Worm (Caenorhabditis elegans) whole organism, young adult: ENCODE data around the gene K11H3.8.

ENCODE experiments used
- B0019.2 ChIP-seq: fragments of 200-800 bp; sonication (Bioruptor generic); conservative IDR thresholded peaks from 2 replicates; pipeline ENCODE4 v1.3.6; 2022; ENCODE audit warnings: missing genetic modification reagents, missing genetic modification characterization, missing compliant biosample characterization
- F10E7.11 ChIP-seq: sonication (generic microtip); optimal IDR thresholded peaks from 2 replicates; lab custom pipeline; 2017; ENCODE audit warnings: mild to moderate bottlenecking, missing genetic modification characterization, moderate library complexity, missing compliant biosample characterization
- F22D6.2 ChIP-seq: sonication (generic microtip); optimal IDR thresholded peaks from 2 replicates; lab custom pipeline; 2016; ENCODE audit warnings: mild to moderate bottlenecking, missing genetic modification characterization, missing compliant biosample characterization
- F33H1.4 ChIP-seq: fragments of 200-800 bp; sonication (Bioruptor generic); IDR thresholded peaks from 2 replicates; pipeline ENCODE4 v1.3.6; 2022; ENCODE audit warnings: missing genetic modification reagents, missing genetic modification characterization, missing compliant biosample characterization
- F37B4.10 ChIP-seq: fragments of 200-800 bp; sonication (Bioruptor generic); IDR thresholded peaks from 2 replicates; pipeline ENCODE4 v1.3.6; 2022; ENCODE audit warnings: missing genetic modification characterization, missing compliant biosample characterization
- F39B2.1 ChIP-seq: fragments of 200-800 bp; sonication (Bioruptor generic); IDR thresholded peaks from 2 replicates; pipeline ENCODE4 v1.3.6; 2022; ENCODE audit warnings: missing genetic modification reagents, missing genetic modification characterization, missing compliant biosample characterization
- F52B5.7 ChIP-seq: sonication (generic microtip); optimal IDR thresholded peaks from 2 replicates; lab custom pipeline; 2016; ENCODE audit warnings: mild to moderate bottlenecking, missing genetic modification characterization, missing compliant biosample characterization
- Y53G8AR.9 ChIP-seq: fragments of 200-800 bp; sonication (Bioruptor generic); conservative IDR thresholded peaks from 2 replicates; pipeline ENCODE4 v1.3.6; 2022; ENCODE audit warnings: missing genetic modification reagents, missing genetic modification characterization, missing compliant biosample characterization
- Y56A3A.18 ChIP-seq: fragments of 200-800 bp; sonication (Bioruptor generic); IDR thresholded peaks from 2 replicates; pipeline ENCODE4 v1.3.6; 2022; ENCODE audit warnings: missing genetic modification reagents, missing genetic modification characterization, missing compliant biosample characterization
- Y67H2A.10 ChIP-seq: fragments of 200-800 bp; sonication (Bioruptor generic); conservative IDR thresholded peaks from 2 replicates; pipeline ENCODE4 v1.3.6; 2022; ENCODE audit warnings: missing genetic modification reagents, missing genetic modification characterization, missing compliant biosample characterization
- ama-1 ChIP-seq, 3 experiments: fragments of 150-350 bp in 1 of 3; sonication (generic microtip) in 2 of 3; optimal IDR thresholded peaks; 2 replicates each; lab custom pipeline; 2014 to 2018; ENCODE audit warnings: missing biosample characterization in 2 of 3, missing genetic modification characterization in 2 of 3, missing genetic modification reagents in 2 of 3
- aptf-2 ChIP-seq: fragments of 200-800 bp; sonication (Bioruptor generic); conservative IDR thresholded peaks from 2 replicates; pipeline ENCODE4 v1.3.6; 2022; ENCODE audit warnings: missing genetic modification reagents, missing genetic modification characterization, missing compliant biosample characterization
- attf-6 ChIP-seq: fragments of 200-800 bp; sonication (Bioruptor generic); IDR thresholded peaks from 2 replicates; pipeline ENCODE4 v1.3.6; 2022; ENCODE audit warnings: missing genetic modification reagents, missing genetic modification characterization, missing compliant biosample characterization
- bed-2 ChIP-seq: fragments of 200-800 bp; sonication (Bioruptor generic); IDR thresholded peaks from 2 replicates; pipeline ENCODE4 v1.3.6; 2022; ENCODE audit warnings: missing genetic modification reagents, missing genetic modification characterization, missing compliant biosample characterization
- cebp-1 ChIP-seq, 2 experiments: fragments of 200-800 bp in 1 of 2; sonication (Bioruptor generic) in 1 of 2; sonication (generic microtip) in 1 of 2; IDR thresholded peaks in 1 of 2; optimal IDR thresholded peaks in 1 of 2; 2 replicates each; pipeline versions ENCODE4 v1.3.6 to Lab custom; 2017 to 2022; ENCODE audit warnings: missing compliant biosample characterization in 2 of 2, missing genetic modification characterization in 2 of 2, mild to moderate bottlenecking in 1 of 2, missing genetic modification reagents in 1 of 2, moderate library complexity in 1 of 2
- cebp-2 ChIP-seq: fragments of 200-800 bp; sonication (Bioruptor generic); IDR thresholded peaks from 2 replicates; pipeline ENCODE4 v1.3.6; 2022; ENCODE audit warnings: missing genetic modification characterization, missing compliant biosample characterization
- ceh-100 ChIP-seq: fragments of 200-800 bp; sonication (Bioruptor generic); IDR thresholded peaks from 2 replicates; pipeline ENCODE4 v1.3.6; 2022; ENCODE audit warnings: missing genetic modification reagents, missing genetic modification characterization, missing compliant biosample characterization
- ceh-40 ChIP-seq: fragments of 200-800 bp; sonication (Bioruptor generic); IDR thresholded peaks from 2 replicates; pipeline ENCODE4 v1.3.6; 2022; ENCODE audit warnings: missing genetic modification characterization, missing compliant biosample characterization
- ceh-58 ChIP-seq: fragments of 200-800 bp; sonication (Bioruptor generic); IDR thresholded peaks from 2 replicates; pipeline ENCODE4 v1.3.6; 2022; ENCODE audit warnings: missing genetic modification characterization, missing compliant biosample characterization
- ceh-79 ChIP-seq: sonication (generic microtip); optimal IDR thresholded peaks from 2 replicates; lab custom pipeline; 2017; ENCODE audit warnings: mild to moderate bottlenecking, missing genetic modification characterization, missing compliant biosample characterization
- chd-7 ChIP-seq: sonication (generic microtip); optimal IDR thresholded peaks from 2 replicates; lab custom pipeline; 2016; ENCODE audit warnings: mild to moderate bottlenecking, missing genetic modification characterization, moderate library complexity, missing compliant biosample characterization
- egl-18 ChIP-seq: fragments of 200-800 bp; sonication (Bioruptor generic); IDR thresholded peaks from 2 replicates; pipeline ENCODE4 v1.3.6; 2022; ENCODE audit warnings: missing genetic modification reagents, missing genetic modification characterization, missing compliant biosample characterization
- hlh-26 ChIP-seq: fragments of 200-800 bp; sonication (Bioruptor generic); conservative IDR thresholded peaks from 2 replicates; pipeline ENCODE4 v1.3.6; 2022; ENCODE audit warnings: missing genetic modification reagents, missing genetic modification characterization, missing compliant biosample characterization
- hrde-1 ChIP-seq: sonication (generic microtip); optimal IDR thresholded peaks from 2 replicates; lab custom pipeline; 2016; ENCODE audit warnings: missing genetic modification characterization, mild to moderate bottlenecking, missing compliant biosample characterization, moderate library complexity, missing genotype, missing genetic modification reagents, borderline replicate concordance
- hsf-1 ChIP-seq: fragments of 200-800 bp; sonication (Bioruptor generic); IDR thresholded peaks from 2 replicates; pipeline ENCODE4 v1.3.6; 2022; ENCODE audit warnings: missing genetic modification reagents, missing genetic modification characterization, missing compliant biosample characterization
- lag-1 ChIP-seq: fragments of 200-800 bp; sonication (Bioruptor generic); IDR thresholded peaks from 2 replicates; pipeline ENCODE4 v1.3.6; 2022; ENCODE audit warnings: missing genetic modification reagents, missing genetic modification characterization, missing compliant biosample characterization
- let-526 ChIP-seq: fragments of 200-800 bp; sonication (Bioruptor generic); IDR thresholded peaks from 2 replicates; pipeline ENCODE4 v1.3.6; 2022; ENCODE audit warnings: missing genetic modification reagents, missing genetic modification characterization, missing compliant biosample characterization
- lir-1 ChIP-seq: fragments of 200-800 bp; sonication (Bioruptor generic); conservative IDR thresholded peaks from 2 replicates; pipeline ENCODE4 v1.3.6; 2022; ENCODE audit warnings: missing genetic modification reagents, missing genetic modification characterization, missing compliant biosample characterization
- madf-10 ChIP-seq: sonication (generic microtip); optimal IDR thresholded peaks from 2 replicates; lab custom pipeline; 2016; ENCODE audit warnings: mild to moderate bottlenecking, missing genetic modification characterization, missing compliant biosample characterization
- mel-28 ChIP-seq: sonication (generic microtip); optimal IDR thresholded peaks from 2 replicates; lab custom pipeline; 2016; ENCODE audit warnings: borderline replicate concordance, mild to moderate bottlenecking, missing genetic modification characterization, missing compliant biosample characterization
- nfya-1 ChIP-seq: sonication (generic microtip); optimal IDR thresholded peaks from 2 replicates; lab custom pipeline; 2017; ENCODE audit warnings: antibody characterized with exemption, missing compliant biosample characterization, missing genetic modification characterization, borderline replicate concordance; ENCODE audit not compliant: insufficient read depth
- nfyb-1 ChIP-seq: fragments of 200-800 bp; sonication (Bioruptor generic); IDR thresholded peaks from 2 replicates; pipeline ENCODE4 v1.3.6; 2022; ENCODE audit warnings: missing genetic modification reagents, missing genetic modification characterization, missing compliant biosample characterization
- nhr-120 ChIP-seq: fragments of 200-800 bp; sonication (Bioruptor generic); IDR thresholded peaks from 2 replicates; pipeline ENCODE4 v1.3.6; 2022; ENCODE audit warnings: missing genetic modification characterization, missing compliant biosample characterization
- nhr-90 ChIP-seq: sonication (generic microtip); optimal IDR thresholded peaks from 2 replicates; lab custom pipeline; 2016; ENCODE audit warnings: missing genotype, mild to moderate bottlenecking, missing genetic modification characterization, missing compliant biosample characterization
- rcor-1 ChIP-seq: fragments of 200-800 bp; sonication (Bioruptor generic); IDR thresholded peaks from 2 replicates; pipeline ENCODE4 v1.3.6; 2022; ENCODE audit warnings: missing genetic modification reagents, missing genetic modification characterization, missing compliant biosample characterization
- rec-8 ChIP-seq, 2 experiments: sonication (generic microtip); optimal IDR thresholded peaks; 2 replicates each; lab custom pipeline; 2016; ENCODE audit warnings: mild to moderate bottlenecking in 2 of 2, missing genetic modification characterization in 2 of 2, missing genetic modification reagents in 2 of 2, missing genotype in 2 of 2, missing biosample characterization in 1 of 2, missing compliant biosample characterization in 1 of 2, moderate library complexity in 1 of 2
- snpc-1.3 ChIP-seq: sonication (generic microtip); optimal IDR thresholded peaks from 2 replicates; lab custom pipeline; 2017; ENCODE audit warnings: missing genetic modification characterization, mild to moderate bottlenecking, missing compliant biosample characterization, antibody characterized with exemption, moderate library complexity, missing genotype, missing genetic modification reagents; ENCODE audit not compliant: insufficient read depth
- tlf-1 ChIP-seq: fragments of 200-800 bp; sonication (Bioruptor generic); optimal IDR thresholded peaks from 2 replicates; lab custom pipeline; 2018; ENCODE audit warnings: mild to moderate bottlenecking, missing genetic modification characterization, missing compliant biosample characterization
- zfh-2 ChIP-seq: fragments of 200-800 bp; sonication (Bioruptor generic); conservative IDR thresholded peaks from 2 replicates; pipeline ENCODE4 v1.3.6; 2022; ENCODE audit warnings: missing genetic modification reagents, missing genetic modification characterization, missing compliant biosample characterization
- ztf-22 ChIP-seq: fragments of 200-800 bp; sonication (Bioruptor generic); optimal IDR thresholded peaks from 2 replicates; lab custom pipeline; 2018; ENCODE audit warnings: mild to moderate bottlenecking, missing genetic modification characterization, moderate library complexity, missing compliant biosample characterization
- ztf-26 ChIP-seq: sonication (generic microtip); optimal IDR thresholded peaks from 2 replicates; lab custom pipeline; 2017; ENCODE audit warnings: missing genetic modification characterization, missing compliant biosample characterization
- ztf-28 ChIP-seq: fragments of 200-800 bp; sonication (Bioruptor generic); IDR thresholded peaks from 2 replicates; pipeline ENCODE4 v1.3.6; 2022; ENCODE audit warnings: missing genetic modification reagents, missing genetic modification characterization, missing compliant biosample characterization
- ztf-3 ChIP-seq: fragments of 200-800 bp; sonication (Bioruptor generic); optimal IDR thresholded peaks from 2 replicates; lab custom pipeline; 2018; ENCODE audit warnings: mild to moderate bottlenecking, missing genetic modification characterization, missing compliant biosample characterization
- ztf-6 ChIP-seq: fragments of 200-800 bp; sonication (Bioruptor generic); IDR thresholded peaks from 2 replicates; pipeline ENCODE4 v1.3.6; 2022; ENCODE audit warnings: missing genetic modification reagents, missing genetic modification characterization, missing compliant biosample characterization

K11H3.8 gene

DNA sequence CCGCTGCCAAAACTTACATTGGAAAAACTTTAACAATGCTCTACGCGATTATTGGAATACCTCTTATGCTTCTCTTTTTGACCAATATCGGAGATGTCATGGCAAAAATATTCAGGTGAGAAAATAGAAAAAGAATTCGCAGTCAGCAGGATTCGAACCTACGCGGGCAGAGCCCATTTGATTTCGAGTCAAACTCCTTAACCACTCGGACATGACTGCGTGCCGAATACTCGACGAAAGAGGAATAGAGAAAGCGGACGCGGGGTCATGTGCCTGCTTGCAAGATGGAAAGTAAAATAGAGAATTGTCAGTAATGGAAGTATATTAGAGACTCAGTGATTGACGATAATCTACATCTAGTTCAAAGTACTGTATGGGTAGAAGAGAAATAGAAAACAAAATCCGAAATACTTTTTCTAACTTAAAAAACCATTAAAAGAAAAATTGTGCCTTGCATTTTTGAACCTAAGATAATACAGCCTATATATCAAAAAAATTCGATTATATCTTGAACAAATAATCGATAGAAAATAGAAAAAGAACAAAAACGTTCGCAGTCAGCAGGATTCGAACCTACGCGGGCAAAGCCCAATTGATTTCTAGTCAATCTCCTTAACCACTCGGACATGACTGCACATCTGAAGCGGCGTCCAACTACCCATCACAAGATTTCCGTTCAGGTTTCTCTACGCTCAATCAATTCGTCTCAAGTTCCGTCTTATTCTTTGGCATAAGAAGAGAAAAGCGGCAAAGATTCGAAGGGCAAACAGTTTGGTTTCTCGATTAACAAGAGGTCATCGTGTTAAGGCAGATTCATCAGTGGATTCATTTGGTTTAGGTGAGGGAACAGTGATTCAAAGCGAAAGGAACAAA is 26.7 kb downstream of the K11H3.8 start (continued):
- peak; percentile 78 for TF ChIP-seq nhr-90 (tag; lab: Kevin White, UChicago)
- no peak for TF ChIP-seq bed-2
- TF ChIP-seq F22D6.2 (tag; lab: Kevin White, UChicago) = no peak
- TF ChIP-seq B0019.2 (GFP tag; lab: Robert Waterston, UW) = no peak
- TF ChIP-seq lag-1 = no peak
- TF ChIP-seq mel-28 = peak; percentile 10
- peak; percentile 49; the same call in 1 of the 2 replicates for TF ChIP-seq Y67H2A.10 (GFP tag; lab: Robert Waterston, UW)
- TF ChIP-seq F10E7.11 = peak; percentile 55
- TF ChIP-seq F52B5.7 (tag; lab: Kevin White, UChicago) = peak; percentile 76
- peak; percentile 52; the same call in 1 of the 2 replicates for TF ChIP-seq ceh-100 (GFP tag; lab: Robert Waterston, UW)
- peak; percentile 81 for TF ChIP-seq nfyb-1 (GFP tag; lab: Robert Waterston, UW)
- TF ChIP-seq lir-1 (GFP tag; lab: Robert Waterston, UW) = no peak
- peak; percentile 34; the same call in 1 of the 2 replicates for TF ChIP-seq F33H1.4 (GFP tag; lab: Robert Waterston, UW)
- peak; percentile 14 for TF ChIP-seq hrde-1 (tag; lab: Kevin White, UChicago)
- peak; percentile 53 for TF ChIP-seq snpc-1.3 (tag; lab: Kevin White, UChicago)
- no peak for TF ChIP-seq ama-1 (optimal IDR thresholded peaks at IDR 0.05; lab: Kevin White, UChicago)
- TF ChIP-seq ama-1 (GFP tag; optimal IDR thresholded peaks at IDR 0.05; lab: Kevin White, UChicago) = peak in 1 of 2 experiments; percentile 63
- TF ChIP-seq attf-6 (GFP tag; lab: Robert Waterston, UW) = no peak
- no peak for TF ChIP-seq nfya-1 (tag; lab: Kevin White, UChicago)
- peak; percentile 23 for TF ChIP-seq tlf-1 (GFP tag; lab: Kevin White, UChicago)
- TF ChIP-seq rec-8 (tag; optimal IDR thresholded peaks at IDR 0.05; lab: Kevin White, UChicago) = peak; percentile 61 to 73
- TF ChIP-seq let-526 (GFP tag; lab: Robert Waterston, UW) = peak; percentile 68; the same call in 1 of the 2 replicates
- TF ChIP-seq ztf-22 = no peak
- TF ChIP-seq ceh-58 = no peak
- peak; percentile 82; the same call in 1 of the 2 replicates for TF ChIP-seq ceh-40 (GFP tag; lab: Robert Waterston, UW)
- TF ChIP-seq ztf-28 = no peak
- no peak for TF ChIP-seq aptf-2 (GFP tag; lab: Robert Waterston, UW)
- peak; percentile 81 for TF ChIP-seq rcor-1 (GFP tag; lab: Robert Waterston, UW)
- TF ChIP-seq nhr-120 (GFP tag; lab: Robert Waterston, UW) = no peak
- 0 out of 2 replicates have a peak, but pooled peaks have one; percentile 29 for TF ChIP-seq F39B2.1 (GFP tag; lab: Robert Waterston, UW)
- peak; percentile 74 for TF ChIP-seq chd-7 (tag; lab: Kevin White, UChicago)
- peak; percentile 56 for TF ChIP-seq madf-10 (tag; lab: Kevin White, UChicago)
- TF ChIP-seq F37B4.10 = no peak
- peak; percentile 78 for TF ChIP-seq Y53G8AR.9
- TF ChIP-seq cebp-2 (GFP tag; lab: Robert Waterston, UW) = peak; percentile 89; the same call in 1 of the 2 replicates
- TF ChIP-seq egl-18 (GFP tag; lab: Robert Waterston, UW) = no peak
- TF ChIP-seq ztf-26 (tag; lab: Kevin White, UChicago) = peak; percentile 47
- TF ChIP-seq zfh-2 = no peak
- no peak for TF ChIP-seq ztf-3 (GFP tag; lab: Kevin White, UChicago)
- TF ChIP-seq ztf-6 (GFP tag; lab: Robert Waterston, UW) = no peak
- no peak for TF ChIP-seq ceh-79 (tag; lab: Kevin White, UChicago)
- peak; percentile 66 for TF ChIP-seq hsf-1 (GFP tag; lab: Robert Waterston, UW)
- no peak; the same call in 1 of the 2 replicates for TF ChIP-seq cebp-1 (GFP tag; IDR thresholded peaks at IDR 0.05; lab: Robert Waterston, UW)
- peak; percentile 66 for TF ChIP-seq cebp-1 (tag; optimal IDR thresholded peaks at IDR 0.05; lab: Kevin White, UChicago)
- TF ChIP-seq hlh-26 (GFP tag; lab: Robert Waterston, UW) = no peak
- TF ChIP-seq Y56A3A.18 (GFP tag; lab: Robert Waterston, UW) = peak; percentile 71; the same call in 1 of the 2 replicates
